Worm (Caenorhabditis elegans) whole organism, mixed stage, embryonic: ENCODE data around the gene vps-35.

ENCODE experiments used
- blmp-1 ChIP-seq: fragments of 150-350 bp; optimal IDR thresholded peaks from 2 replicates; lab custom pipeline; 2014; ENCODE audit warnings: missing biosample characterization, missing genetic modification characterization
- ces-1 ChIP-seq: fragments of 150-350 bp; optimal IDR thresholded peaks from 2 replicates; lab custom pipeline; 2014; ENCODE audit warnings: missing biosample characterization, missing genetic modification reagents, missing genetic modification characterization
- elt-1 ChIP-seq: sonication (generic microtip); optimal IDR thresholded peaks from 2 replicates; lab custom pipeline; 2017; ENCODE audit warnings: missing genetic modification characterization, mild to moderate bottlenecking, missing compliant biosample characterization, antibody characterized with exemption, moderate library complexity, borderline replicate concordance; ENCODE audit not compliant: insufficient read depth
- elt-3 ChIP-seq: fragments of 150-350 bp; optimal IDR thresholded peaks from 2 replicates; lab custom pipeline; 2014; ENCODE audit warnings: missing biosample characterization, missing genetic modification characterization
- ham-2 ChIP-seq: fragments of 200-800 bp; sonication (Bioruptor generic); optimal IDR thresholded peaks from 2 replicates; lab custom pipeline; 2018; ENCODE audit warnings: mild to moderate bottlenecking, missing genetic modification characterization, missing compliant biosample characterization
- nhr-12 ChIP-seq: fragments of 150-350 bp; optimal IDR thresholded peaks from 2 replicates; lab custom pipeline; 2014; ENCODE audit warnings: missing biosample characterization, missing genetic modification characterization
- nhr-237 ChIP-seq: fragments of 150-350 bp; optimal IDR thresholded peaks from 2 replicates; lab custom pipeline; 2014; ENCODE audit warnings: missing biosample characterization, missing genetic modification characterization
- nhr-28 ChIP-seq: fragments of 150-350 bp; optimal IDR thresholded peaks from 2 replicates; lab custom pipeline; 2014; ENCODE audit warnings: missing biosample characterization, missing genetic modification characterization
- nhr-76 ChIP-seq: sonication (generic microtip); optimal IDR thresholded peaks from 2 replicates; lab custom pipeline; 2017; ENCODE audit warnings: missing biosample characterization, missing genetic modification characterization
- sem-2 ChIP-seq: fragments of 200-800 bp; sonication (Bioruptor generic); optimal IDR thresholded peaks from 2 replicates; lab custom pipeline; 2018; ENCODE audit warnings: mild to moderate bottlenecking, missing genetic modification characterization, missing compliant biosample characterization
- snpc-4 ChIP-seq: fragments of 150-350 bp; optimal IDR thresholded peaks from 2 replicates; lab custom pipeline; 2014; ENCODE audit warnings: missing biosample characterization, missing genetic modification characterization
- sptf-1 ChIP-seq: sonication (generic microtip); optimal IDR thresholded peaks from 2 replicates; lab custom pipeline; 2017; ENCODE audit warnings: mild to moderate bottlenecking, missing genetic modification characterization, moderate library complexity, missing compliant biosample characterization
- unc-62 ChIP-seq: fragments of 150-350 bp; optimal IDR thresholded peaks from 2 replicates; lab custom pipeline; 2014; ENCODE audit warnings: missing biosample characterization, missing genetic modification reagents, missing genetic modification characterization

DNA sequence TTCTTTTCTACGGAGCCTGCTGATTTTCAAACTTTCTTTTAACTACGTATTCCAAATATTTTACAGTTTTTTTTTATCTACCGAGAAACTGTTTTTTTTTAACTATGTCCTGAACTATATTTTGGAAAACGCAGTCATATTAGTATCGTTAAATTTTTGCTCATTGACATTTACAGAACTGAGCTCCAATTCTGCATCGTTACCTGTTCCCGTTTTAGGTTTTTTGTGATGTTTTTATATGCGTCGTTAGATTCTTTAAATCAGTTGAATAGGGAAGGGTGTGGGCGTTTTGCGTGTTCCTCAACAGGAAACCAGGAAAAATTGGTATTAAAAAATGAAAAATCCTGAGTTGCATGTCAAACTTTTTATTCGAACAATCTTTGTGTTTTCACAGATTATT lies 14.8 kb upstream of the vps-35 start:
- TF ChIP-seq sptf-1, result no peak
- TF ChIP-seq elt-3, result no peak
- no peak for TF ChIP-seq ces-1
- no peak for TF ChIP-seq blmp-1 (tag; lab: Kevin White, UChicago)
- no peak for TF ChIP-seq nhr-12
- no peak for TF ChIP-seq nhr-76 (tag; lab: Kevin White, UChicago)
- no peak for TF ChIP-seq nhr-237
- no peak for TF ChIP-seq unc-62 (GFP tag; lab: Kevin White, UChicago)
- TF ChIP-seq nhr-28 (tag; lab: Kevin White, UChicago), result no peak
- TF ChIP-seq ham-2 (GFP tag; lab: Kevin White, UChicago), result no peak
- no peak for TF ChIP-seq snpc-4 (tag; lab: Kevin White, UChicago)
- no peak for TF ChIP-seq sem-2 (GFP tag; lab: Kevin White, UChicago)
- TF ChIP-seq elt-1 (tag; lab: Kevin White, UChicago), result no peak
